Fruit fly (Drosophila melanogaster) S2 (cell line): ENCODE data around the gene CG2006.

Experiments
- CG8478 ChIP-seq: fragments of >200 bp; optimal IDR thresholded peaks from 2 replicates; lab custom pipeline; 2018
- CTCF ChIP-seq, 2 experiments: fragments of >200 bp; optimal IDR thresholded peaks; 2 replicates each; lab custom pipeline; 2018

DNA sequence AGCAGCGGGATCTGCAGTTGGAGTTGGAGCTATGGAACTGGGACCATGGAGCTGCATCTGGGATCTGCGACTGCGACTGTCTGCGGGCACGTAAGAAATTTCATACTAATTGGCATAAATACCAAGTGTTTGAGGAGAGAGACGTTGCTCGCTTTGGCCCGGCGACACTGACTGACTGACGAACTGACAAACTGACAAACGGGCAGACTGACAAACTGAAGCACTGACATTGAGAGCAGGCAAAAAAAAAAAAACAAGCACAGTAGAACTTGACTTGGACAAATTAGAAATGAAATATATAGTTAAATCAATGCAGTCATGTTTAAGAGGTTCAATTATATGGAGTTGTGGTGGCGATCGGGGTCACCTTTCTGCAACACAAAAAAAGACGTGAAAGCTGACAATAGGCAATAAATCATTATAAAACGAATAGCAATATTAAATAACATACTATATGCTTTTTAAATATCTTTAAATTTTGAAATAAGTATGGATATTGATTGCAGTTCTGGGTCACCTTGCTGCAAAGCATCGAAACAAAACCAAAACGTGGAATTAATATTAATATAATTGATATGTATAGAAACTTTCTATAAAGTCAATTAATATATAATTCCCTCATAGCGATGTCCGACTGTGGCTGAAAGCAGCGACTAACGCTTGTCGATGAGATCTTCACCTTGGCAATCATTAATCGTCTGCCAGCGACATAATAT lies 19.4 kb downstream of the CG2006 start:
- no peak for TF ChIP-seq CG8478 (lab: Kevin White, UChicago)
- no peak for TF ChIP-seq CTCF (optimal IDR thresholded peaks at IDR 0.05; lab: Kevin White, UChicago)
